Worm (Caenorhabditis elegans) whole organism, young adult: Measurements from ENCODE around the gene vps-53.

Source experiments
- D2030.7 ChIP-seq: fragments of 200-800 bp; sonication (Bioruptor generic); IDR thresholded peaks from 2 replicates; pipeline ENCODE4 v1.3.6; 2022; ENCODE audit warnings: missing genetic modification reagents, missing genetic modification characterization, missing compliant biosample characterization
- T26A5.8 ChIP-seq: sonication (generic microtip); optimal IDR thresholded peaks from 2 replicates; lab custom pipeline; 2016; ENCODE audit warnings: missing genetic modification characterization, missing compliant biosample characterization
- Y53G8AR.9 ChIP-seq: fragments of 200-800 bp; sonication (Bioruptor generic); conservative IDR thresholded peaks from 2 replicates; pipeline ENCODE4 v1.3.6; 2022; ENCODE audit warnings: missing genetic modification reagents, missing genetic modification characterization, missing compliant biosample characterization
- Y56A3A.18 ChIP-seq: fragments of 200-800 bp; sonication (Bioruptor generic); IDR thresholded peaks from 2 replicates; pipeline ENCODE4 v1.3.6; 2022; ENCODE audit warnings: missing genetic modification reagents, missing genetic modification characterization, missing compliant biosample characterization
- Y67H2A.10 ChIP-seq: fragments of 200-800 bp; sonication (Bioruptor generic); conservative IDR thresholded peaks from 2 replicates; pipeline ENCODE4 v1.3.6; 2022; ENCODE audit warnings: missing genetic modification reagents, missing genetic modification characterization, missing compliant biosample characterization
- Y79H2A.3 ChIP-seq: fragments of 200-800 bp; sonication (Bioruptor generic); conservative IDR thresholded peaks from 2 replicates; pipeline ENCODE4 v1.3.6; 2022; ENCODE audit warnings: missing genetic modification reagents, missing genetic modification characterization, missing compliant biosample characterization
- Y95B8A.8 ChIP-seq: fragments of 200-800 bp; sonication (Bioruptor generic); IDR thresholded peaks from 2 replicates; pipeline ENCODE4 v1.3.6; 2022; ENCODE audit warnings: missing genetic modification reagents, missing genetic modification characterization, missing compliant biosample characterization
- ama-1 ChIP-seq, 3 experiments: fragments of 150-350 bp in 1 of 3; sonication (generic microtip) in 2 of 3; optimal IDR thresholded peaks; 2 replicates each; lab custom pipeline; 2014 to 2018; ENCODE audit warnings: missing biosample characterization in 2 of 3, missing genetic modification characterization in 2 of 3, missing genetic modification reagents in 2 of 3
- aptf-3 ChIP-seq: fragments of 200-800 bp; sonication (Bioruptor generic); IDR thresholded peaks from 2 replicates; pipeline ENCODE4 v1.3.6; 2022; ENCODE audit warnings: missing genetic modification characterization, missing compliant biosample characterization
- bed-2 ChIP-seq: fragments of 200-800 bp; sonication (Bioruptor generic); IDR thresholded peaks from 2 replicates; pipeline ENCODE4 v1.3.6; 2022; ENCODE audit warnings: missing genetic modification reagents, missing genetic modification characterization, missing compliant biosample characterization
- cebp-1 ChIP-seq, 2 experiments: fragments of 200-800 bp in 1 of 2; sonication (Bioruptor generic) in 1 of 2; sonication (generic microtip) in 1 of 2; IDR thresholded peaks in 1 of 2; optimal IDR thresholded peaks in 1 of 2; 2 replicates each; pipeline versions ENCODE4 v1.3.6 to Lab custom; 2017 to 2022; ENCODE audit warnings: missing compliant biosample characterization in 2 of 2, missing genetic modification characterization in 2 of 2, mild to moderate bottlenecking in 1 of 2, missing genetic modification reagents in 1 of 2, moderate library complexity in 1 of 2
- cebp-2 ChIP-seq: fragments of 200-800 bp; sonication (Bioruptor generic); IDR thresholded peaks from 2 replicates; pipeline ENCODE4 v1.3.6; 2022; ENCODE audit warnings: missing genetic modification characterization, missing compliant biosample characterization
- ceh-58 ChIP-seq: fragments of 200-800 bp; sonication (Bioruptor generic); IDR thresholded peaks from 2 replicates; pipeline ENCODE4 v1.3.6; 2022; ENCODE audit warnings: missing genetic modification characterization, missing compliant biosample characterization
- ceh-79 ChIP-seq: sonication (generic microtip); optimal IDR thresholded peaks from 2 replicates; lab custom pipeline; 2017; ENCODE audit warnings: mild to moderate bottlenecking, missing genetic modification characterization, missing compliant biosample characterization
- egl-18 ChIP-seq: fragments of 200-800 bp; sonication (Bioruptor generic); IDR thresholded peaks from 2 replicates; pipeline ENCODE4 v1.3.6; 2022; ENCODE audit warnings: missing genetic modification reagents, missing genetic modification characterization, missing compliant biosample characterization
- ekl-4 ChIP-seq: fragments of 200-800 bp; sonication (Bioruptor generic); IDR thresholded peaks from 2 replicates; pipeline ENCODE4 v1.3.6; 2022; ENCODE audit warnings: missing genetic modification reagents, missing genetic modification characterization, missing compliant biosample characterization
- him-1 ChIP-seq: sonication (generic microtip); optimal IDR thresholded peaks from 2 replicates; lab custom pipeline; 2016; ENCODE audit warnings: missing genotype, missing genetic modification reagents, missing genetic modification characterization, missing compliant biosample characterization
- hmg-1.2 ChIP-seq: fragments of 200-800 bp; sonication (Bioruptor generic); IDR thresholded peaks from 2 replicates; pipeline ENCODE4 v1.3.6; 2022; ENCODE audit warnings: missing genetic modification reagents, missing genetic modification characterization, missing compliant biosample characterization
- let-607 ChIP-seq, 2 experiments: fragments of 200-800 bp in 1 of 2; sonication (Bioruptor generic) in 1 of 2; sonication (generic microtip) in 1 of 2; optimal IDR thresholded peaks; 2 replicates each; lab custom pipeline; 2016 to 2018; ENCODE audit warnings: mild to moderate bottlenecking in 2 of 2, missing compliant biosample characterization in 2 of 2, missing genetic modification characterization in 2 of 2, moderate library complexity in 2 of 2, missing genotype in 1 of 2
- lin-40 ChIP-seq: sonication (generic microtip); optimal IDR thresholded peaks from 2 replicates; lab custom pipeline; 2016; ENCODE audit warnings: missing genetic modification characterization, mild to moderate bottlenecking, missing compliant biosample characterization, missing genotype, missing genetic modification reagents
- lin-54 ChIP-seq: fragments of 200-800 bp; sonication (Bioruptor generic); optimal IDR thresholded peaks from 2 replicates; lab custom pipeline; 2018; ENCODE audit warnings: mild to moderate bottlenecking, missing genetic modification characterization, missing compliant biosample characterization
- lsl-1 ChIP-seq: fragments of 200-800 bp; sonication (Bioruptor generic); optimal IDR thresholded peaks from 2 replicates; lab custom pipeline; 2018; ENCODE audit warnings: mild to moderate bottlenecking, missing genetic modification characterization, moderate library complexity, missing compliant biosample characterization
- madf-6 ChIP-seq: fragments of 200-800 bp; sonication (Bioruptor generic); IDR thresholded peaks from 2 replicates; pipeline ENCODE4 v1.3.6; 2022; ENCODE audit warnings: missing genetic modification reagents, missing genetic modification characterization, missing compliant biosample characterization
- madf-8 ChIP-seq: fragments of 200-800 bp; sonication (Bioruptor generic); conservative IDR thresholded peaks from 2 replicates; pipeline ENCODE4 v1.3.6; 2022; ENCODE audit warnings: missing genetic modification reagents, missing genetic modification characterization, missing compliant biosample characterization
- nfyb-1 ChIP-seq: fragments of 200-800 bp; sonication (Bioruptor generic); IDR thresholded peaks from 2 replicates; pipeline ENCODE4 v1.3.6; 2022; ENCODE audit warnings: missing genetic modification reagents, missing genetic modification characterization, missing compliant biosample characterization
- nhr-80 ChIP-seq: sonication (generic microtip); optimal IDR thresholded peaks from 2 replicates; lab custom pipeline; 2016; ENCODE audit warnings: missing genetic modification characterization, missing compliant biosample characterization
- nhr-90 ChIP-seq: sonication (generic microtip); optimal IDR thresholded peaks from 2 replicates; lab custom pipeline; 2016; ENCODE audit warnings: missing genotype, mild to moderate bottlenecking, missing genetic modification characterization, missing compliant biosample characterization
- pha-4 ChIP-seq: fragments of 150-350 bp; sonication (generic microtip); optimal IDR thresholded peaks from 2 replicates; lab custom pipeline; 2014; ENCODE audit warnings: missing biosample characterization, missing genetic modification reagents, missing genetic modification characterization
- rcor-1 ChIP-seq: fragments of 200-800 bp; sonication (Bioruptor generic); IDR thresholded peaks from 2 replicates; pipeline ENCODE4 v1.3.6; 2022; ENCODE audit warnings: missing genetic modification reagents, missing genetic modification characterization, missing compliant biosample characterization
- repo-1 ChIP-seq: sonication (generic microtip); optimal IDR thresholded peaks from 2 replicates; lab custom pipeline; 2017; ENCODE audit warnings: mild to moderate bottlenecking, missing genetic modification characterization, missing compliant biosample characterization
- snpc-1.3 ChIP-seq: sonication (generic microtip); optimal IDR thresholded peaks from 2 replicates; lab custom pipeline; 2017; ENCODE audit warnings: missing genetic modification characterization, mild to moderate bottlenecking, missing compliant biosample characterization, antibody characterized with exemption, moderate library complexity, missing genotype, missing genetic modification reagents; ENCODE audit not compliant: insufficient read depth
- snpc-3.4 ChIP-seq: sonication (generic microtip); optimal IDR thresholded peaks from 2 replicates; lab custom pipeline; 2017; ENCODE audit warnings: missing genetic modification characterization, mild to moderate bottlenecking, missing compliant biosample characterization, antibody characterized with exemption, moderate library complexity, missing genotype, missing genetic modification reagents
- snpc-4 ChIP-seq, 5 experiments: fragments of 150-350 bp in 1 of 5; sonication (generic microtip) in 4 of 5; optimal IDR thresholded peaks; 2 replicates each; lab custom pipeline; 2014 to 2018; ENCODE audit warnings: missing genetic modification characterization in 5 of 5, missing biosample characterization in 3 of 5, antibody characterized with exemption in 2 of 5, mild to moderate bottlenecking in 2 of 5, missing compliant biosample characterization in 2 of 5, missing genotype in 2 of 5, moderate library complexity in 2 of 5, missing genetic modification reagents in 1 of 5
- somi-1 ChIP-seq: fragments of 200-800 bp; sonication (Bioruptor generic); optimal IDR thresholded peaks from 2 replicates; lab custom pipeline; 2018; ENCODE audit warnings: mild to moderate bottlenecking, missing genetic modification characterization, missing compliant biosample characterization
- tbp1 ChIP-seq: fragments of 200-800 bp; sonication (Bioruptor generic); optimal IDR thresholded peaks from 2 replicates; lab custom pipeline; 2018; ENCODE audit warnings: mild to moderate bottlenecking, missing genetic modification characterization, missing compliant biosample characterization
- tlf-1 ChIP-seq: fragments of 200-800 bp; sonication (Bioruptor generic); optimal IDR thresholded peaks from 2 replicates; lab custom pipeline; 2018; ENCODE audit warnings: mild to moderate bottlenecking, missing genetic modification characterization, missing compliant biosample characterization
- unc-130 ChIP-seq: sonication (generic microtip); optimal IDR thresholded peaks from 2 replicates; lab custom pipeline; 2016; ENCODE audit warnings: missing genetic modification reagents, missing genetic modification characterization, missing compliant biosample characterization
- xnd-1 ChIP-seq: sonication (generic microtip); optimal IDR thresholded peaks from 2 replicates; lab custom pipeline; 2016; ENCODE audit warnings: missing genotype, missing genetic modification reagents, missing genetic modification characterization, missing compliant biosample characterization
- zim-3 ChIP-seq: sonication (generic microtip); optimal IDR thresholded peaks from 2 replicates; lab custom pipeline; 2017; ENCODE audit warnings: mild to moderate bottlenecking, missing genetic modification characterization, moderate library complexity, missing compliant biosample characterization
- ztf-25 ChIP-seq: fragments of 200-800 bp; sonication (Bioruptor generic); IDR thresholded peaks from 2 replicates; pipeline ENCODE4 v1.3.6; 2022; ENCODE audit warnings: missing genetic modification reagents, missing genetic modification characterization, missing compliant biosample characterization
- ztf-6 ChIP-seq: fragments of 200-800 bp; sonication (Bioruptor generic); IDR thresholded peaks from 2 replicates; pipeline ENCODE4 v1.3.6; 2022; ENCODE audit warnings: missing genetic modification reagents, missing genetic modification characterization, missing compliant biosample characterization

vps-53 gene

DNA sequence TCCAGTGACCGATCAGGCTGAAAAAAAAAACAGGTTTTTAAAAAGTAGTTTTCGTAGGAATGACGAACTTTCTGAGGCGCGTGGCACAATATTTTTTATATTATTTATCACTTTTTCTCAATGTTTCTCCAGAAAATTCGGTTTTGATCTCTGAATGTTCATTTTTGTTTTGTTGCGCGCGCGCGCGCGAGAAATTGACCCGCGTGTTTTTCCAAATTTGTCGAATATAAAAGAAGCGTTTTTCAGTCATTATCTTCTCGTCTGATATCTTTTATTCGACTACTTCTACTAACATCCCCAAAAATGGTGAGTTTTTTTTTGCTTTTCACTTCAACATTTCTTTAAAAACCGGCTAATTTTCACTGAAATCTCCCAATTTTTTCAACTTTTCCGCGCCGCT, 1.5 kb upstream of the vps-53 start, which contains the start of gene rmd-1 (continued):
- no peak for TF ChIP-seq somi-1 (GFP tag; lab: Kevin White, UChicago)
- TF ChIP-seq, all 124 proteins: peak for 25

DNA sequence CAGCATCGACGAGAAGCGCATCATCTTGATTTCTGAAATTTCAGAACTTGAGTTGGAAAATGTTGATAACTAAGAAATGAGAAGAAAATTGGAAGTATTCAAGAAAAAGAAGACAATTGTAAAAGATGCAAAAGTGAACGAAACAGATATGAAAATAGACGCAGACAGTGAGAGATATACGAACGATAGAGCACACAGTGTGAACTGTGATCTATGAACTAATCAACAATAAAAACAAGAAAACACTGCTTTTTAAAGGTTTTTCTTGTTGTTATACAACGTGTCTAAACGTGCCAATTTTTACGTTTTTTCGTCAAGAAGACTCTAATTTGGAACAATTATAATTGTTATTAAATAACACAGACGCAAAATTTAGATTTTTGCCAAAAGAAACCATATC, 4.5 kb downstream of the vps-53 start, which contains the start of gene ech-6:
Gene ech-6, minus strand, starts transcription at position 32 of the 400 bp plus-strand sequence.
- TF ChIP-seq xnd-1 (tag; lab: Kevin White, UChicago): no peak
- TF ChIP-seq nhr-80: peak; percentile 67
- TF ChIP-seq let-607 (tag; optimal IDR thresholded peaks at IDR 0.05; lab: Kevin White, UChicago): peak in 1 of 2 experiments; percentile 29
- TF ChIP-seq lin-40 (tag; lab: Kevin White, UChicago): peak; percentile 37
- TF ChIP-seq ama-1 (optimal IDR thresholded peaks at IDR 0.05; lab: Kevin White, UChicago): peak; percentile 33
- no peak for TF ChIP-seq ama-1 (GFP tag; optimal IDR thresholded peaks at IDR 0.05; lab: Kevin White, UChicago)
- peak; percentile 58; the same call in 1 of the 2 replicates for TF ChIP-seq hmg-1.2 (GFP tag; lab: Robert Waterston, UW)
- no peak for TF ChIP-seq snpc-4 (GFP tag; optimal IDR thresholded peaks at IDR 0.05; lab: Kevin White, UChicago)
- peak in 1 of 4 experiments; percentile 28 for TF ChIP-seq snpc-4 (tag; optimal IDR thresholded peaks at IDR 0.05; lab: Kevin White, UChicago)
- TF ChIP-seq nhr-90: no peak

DNA sequence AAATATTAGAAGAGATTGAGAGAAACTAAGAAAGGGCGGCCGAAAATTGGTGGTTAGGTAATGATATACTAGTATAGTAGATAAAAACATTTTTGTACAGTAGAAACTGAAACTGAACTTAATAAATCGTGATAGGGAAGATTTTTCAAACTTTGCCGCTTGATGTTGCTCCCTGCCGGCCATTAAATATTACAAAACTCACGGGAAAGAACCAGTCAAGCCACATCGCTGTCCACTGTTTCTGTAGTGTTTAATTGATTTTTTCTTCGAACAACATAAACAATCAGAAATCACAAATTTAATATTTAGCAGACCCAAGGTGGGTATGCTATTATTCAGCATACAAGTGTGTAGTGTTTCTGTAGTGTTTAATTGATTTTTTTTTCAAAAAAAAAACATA, 6.2 kb downstream of the vps-53 start, which contains the start of gene T05G5.5:
Gene T05G5.5, minus strand, starts transcription at position 359 of the 400 bp plus-strand sequence.
- TF ChIP-seq D2030.7 (no peak), rcor-1 (GFP tag; lab: Robert Waterston, UW) (no peak), Y95B8A.8 (GFP tag; lab: Robert Waterston, UW) (no peak), Y79H2A.3 (GFP tag; lab: Robert Waterston, UW) (no peak), zim-3 (no peak), lin-54 (GFP tag; lab: Kevin White, UChicago) (peak; percentile 36), tlf-1 (GFP tag; lab: Kevin White, UChicago) (no peak), snpc-1.3 (tag; lab: Kevin White, UChicago) (no peak), ceh-58 (GFP tag; lab: Robert Waterston, UW) (no peak), Y56A3A.18 (GFP tag; lab: Robert Waterston, UW) (peak; percentile 44; the same call in 1 of the 2 replicates), cebp-1 (GFP tag; IDR thresholded peaks at IDR 0.05; lab: Robert Waterston, UW) (no peak), cebp-1 (tag; optimal IDR thresholded peaks at IDR 0.05; lab: Kevin White, UChicago) (no peak), Y53G8AR.9 (GFP tag; lab: Robert Waterston, UW) (peak; percentile 68; the same call in 1 of the 2 replicates), nfyb-1 (GFP tag; lab: Robert Waterston, UW) (no peak), pha-4 (tag; lab: Kevin White, UChicago) (no peak), madf-8 (no peak), madf-6 (GFP tag; lab: Robert Waterston, UW) (peak; percentile 28; the same call in 1 of the 2 replicates), nhr-80 (peak; percentile 28), bed-2 (GFP tag; lab: Robert Waterston, UW) (no peak), him-1 (no peak), ekl-4 (GFP tag; lab: Robert Waterston, UW) (0 out of 2 replicates have a peak, but pooled peaks have one; percentile 18), repo-1 (tag; lab: Kevin White, UChicago) (peak; percentile 65), aptf-3 (no peak), unc-130 (no peak)

DNA sequence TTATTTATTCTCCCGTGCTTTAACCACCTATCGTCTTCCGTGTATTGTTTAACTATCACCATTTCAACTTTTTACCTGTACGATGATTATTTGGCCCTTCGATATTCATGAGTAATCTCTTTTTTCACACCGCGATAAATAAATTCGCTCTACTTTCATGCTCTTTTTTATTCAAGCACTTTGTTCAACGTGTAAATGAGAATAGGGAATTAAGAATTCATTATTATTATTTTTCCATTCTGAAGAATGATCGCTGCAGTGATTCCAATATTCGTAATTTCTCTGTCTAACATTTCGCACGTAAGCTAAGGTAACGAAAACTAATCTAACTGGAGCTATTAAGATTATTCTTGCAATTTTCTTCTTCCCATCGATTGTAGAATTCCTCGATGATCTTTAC, 8.6 kb downstream of the vps-53 start, which contains the start of gene T05G5.4:
Gene T05G5.4, plus strand, starts transcription at position 241 of the 400 bp plus-strand sequence.
- no peak for TF ChIP-seq T26A5.8
- no peak for TF ChIP-seq Y67H2A.10 (GFP tag; lab: Robert Waterston, UW)
- no peak for TF ChIP-seq cebp-1 (GFP tag; IDR thresholded peaks at IDR 0.05; lab: Robert Waterston, UW)
- peak; percentile 7 for TF ChIP-seq cebp-1 (tag; optimal IDR thresholded peaks at IDR 0.05; lab: Kevin White, UChicago)
- TF ChIP-seq him-1: peak; percentile 90
- TF ChIP-seq ztf-25 (GFP tag; lab: Robert Waterston, UW): 0 out of 2 replicates have a peak, but pooled peaks have one; percentile 23
- peak; percentile 20 for TF ChIP-seq tbp1 (GFP tag; lab: Kevin White, UChicago)
- peak; percentile 8; the same call in 1 of the 2 replicates for TF ChIP-seq ekl-4 (GFP tag; lab: Robert Waterston, UW)
- TF ChIP-seq snpc-3.4 (tag; lab: Kevin White, UChicago): peak; percentile 4
- TF ChIP-seq Y95B8A.8 (GFP tag; lab: Robert Waterston, UW): 0 out of 2 replicates have a peak, but pooled peaks have one; percentile 22
- peak; percentile 37 for TF ChIP-seq lsl-1
- no peak for TF ChIP-seq ztf-6 (GFP tag; lab: Robert Waterston, UW)
- TF ChIP-seq ceh-79 (tag; lab: Kevin White, UChicago): peak; percentile 4
- no peak for TF ChIP-seq egl-18 (GFP tag; lab: Robert Waterston, UW)
- no peak for TF ChIP-seq cebp-2 (GFP tag; lab: Robert Waterston, UW)
